Fruit fly (Drosophila melanogaster): Measurements from ENCODE around the gene CG17261.

The CG17261 gene

dm6 chr2L:3034969-3035368, 7.4 kb upstream of the CG17261 start, which contains the start of gene CG17258:
CG17258 (minus strand) TSS chr2L:3035348.
- TF ChIP-seq CTCF (GFP tag; optimal IDR thresholded peaks at IDR 0.05) (peak; percentile 78), pan (optimal IDR thresholded peaks at IDR 0.05) (no peak), pan (GFP tag; optimal IDR thresholded peaks at IDR 0.05 in 1 of 2, IDR thresholded peaks at IDR 0.05 in 1 of 2) (no peak), Hmx (GFP tag; optimal IDR thresholded peaks at IDR 0.05) (no peak), abd-A (tag; optimal IDR thresholded peaks at IDR 0.05) (no peak), CG15696 (tag; optimal IDR thresholded peaks at IDR 0.05) (no peak)

- TF ChIP-seq CG6765 (GFP tag; optimal IDR thresholded peaks at IDR 0.05) (peak; percentile 82), Opbp (GFP tag; IDR thresholded peaks at IDR 0.05; ENCODE audit: partially characterized antibody) (no peak), Adf1 (GFP tag; IDR thresholded peaks at IDR 0.05) (peak; percentile 67), CG6254 (GFP tag; optimal IDR thresholded peaks at IDR 0.05) (peak; percentile 65), psq (GFP tag; optimal IDR thresholded peaks at IDR 0.05) (peak; percentile 90), Scr (GFP tag; IDR thresholded peaks at IDR 0.05; ENCODE audit: partially characterized antibody) (peak; percentile 67), CG42726 (GFP tag; IDR thresholded peaks at IDR 0.05; ENCODE audit: partially characterized antibody) (no peak), CG5953 (GFP tag; IDR thresholded peaks at IDR 0.05) (peak; percentile 63; the same call in 1 of the 2 replicates), slou (GFP tag; optimal IDR thresholded peaks at IDR 0.05) (peak; percentile 93), Oaz (GFP tag; IDR thresholded peaks at IDR 0.05) (peak; percentile 75), Myb (GFP tag; optimal IDR thresholded peaks at IDR 0.05) (peak; percentile 82), en (GFP tag; optimal IDR thresholded peaks at IDR 0.05) (peak; percentile 89), CG15269 (tag; optimal IDR thresholded peaks at IDR 0.05) (peak; percentile 90), CG4820 (GFP tag; optimal IDR thresholded peaks at IDR 0.05) (peak; percentile 88), CG15479 (GFP tag; optimal IDR thresholded peaks at IDR 0.05) (no peak), Atf3 (GFP tag; optimal IDR thresholded peaks at IDR 0.05) (peak; percentile 89), Nf-YA (GFP tag; IDR thresholded peaks at IDR 0.05) (peak; percentile 67; the same call in 1 of the 2 replicates), unc-4 (GFP tag; IDR thresholded peaks at IDR 0.05; ENCODE audit: partially characterized antibody) (peak; percentile 56), insv (GFP tag; optimal IDR thresholded peaks at IDR 0.05) (peak in 1 of 2 experiments; percentile 78), Hey (tag; optimal IDR thresholded peaks at IDR 0.05) (no peak), CG34376 (GFP tag; optimal IDR thresholded peaks at IDR 0.05) (peak; percentile 90), CG10274 (GFP tag; optimal IDR thresholded peaks at IDR 0.05) (peak; percentile 61), CG6683 (GFP tag; optimal IDR thresholded peaks at IDR 0.05) (peak; percentile 78), CG12744 (GFP tag; optimal IDR thresholded peaks at IDR 0.05) (peak; percentile 92), CG13624 (GFP tag; optimal IDR thresholded peaks at IDR 0.05) (peak; percentile 95), CG4854 (GFP tag; optimal IDR thresholded peaks at IDR 0.05) (peak; percentile 87), dysf (GFP tag; IDR thresholded peaks at IDR 0.05) (peak; percentile 95), kni (GFP tag; optimal IDR thresholded peaks at IDR 0.05) (peak; percentile 69), CG15073 (GFP tag; optimal IDR thresholded peaks at IDR 0.05) (peak; percentile 67), gsb-n (tag; optimal IDR thresholded peaks at IDR 0.05) (no peak), CG1647 (GFP tag; optimal IDR thresholded peaks at IDR 0.05) (peak; percentile 89), chn (GFP tag; optimal IDR thresholded peaks at IDR 0.05) (peak; percentile 95), Dek (tag; optimal IDR thresholded peaks at IDR 0.05) (peak; percentile 91), az2 (GFP tag; optimal IDR thresholded peaks at IDR 0.05) (peak; percentile 92), otp (GFP tag; IDR thresholded peaks at IDR 0.05) (peak; percentile 68; the same call in 1 of the 3 replicates), lov (optimal IDR thresholded peaks at IDR 0.05) (no peak), lov (GFP tag; IDR thresholded peaks at IDR 0.05) (0 out of 3 replicates have a peak, but pooled peaks have one; percentile 35), eyg (GFP tag; optimal IDR thresholded peaks at IDR 0.05) (peak; percentile 76), row (GFP tag; IDR thresholded peaks at IDR 0.05) (peak; percentile 98), dmrt11E (tag; optimal IDR thresholded peaks at IDR 0.05) (peak; percentile 85), CG6175 (GFP tag; IDR thresholded peaks at IDR 0.05) (peak; percentile 82), CG9437 (GFP tag; optimal IDR thresholded peaks at IDR 0.05) (peak; percentile 87), ci (GFP tag; IDR thresholded peaks at IDR 0.05) (peak; percentile 77; the same call in 1 of the 3 replicates), CG9609 (GFP tag; optimal IDR thresholded peaks at IDR 0.05) (peak; percentile 85)
Observed at dm6 chr2L:3037153-3037579, 5.2 kb upstream of the CG17261 start, which contains the start of the genes CG17260 and SerRS. CG17260 (plus strand) TSS chr2L:3037230. SerRS (minus strand) TSS chr2L:3037403.
